Fruit fly (Drosophila melanogaster) whole organism, embryonic: ENCODE measurements around the gene CG5171.

Experiments
- ATbp ChIP-seq: fragments of 200-800 bp; sonication (Bioruptor generic); optimal IDR thresholded peaks from 2 replicates; lab custom pipeline; 2017; ENCODE audit warnings: missing biosample characterization, mild to moderate bottlenecking, missing genetic modification characterization, missing genetic modification reagents
- Asciz ChIP-seq: fragments of 200-800 bp; sonication (Bioruptor generic); optimal IDR thresholded peaks from 2 replicates; lab custom pipeline; 2017; ENCODE audit warnings: missing biosample characterization, mild to moderate bottlenecking, missing genetic modification characterization, missing genetic modification reagents
- Bdp1 ChIP-seq: fragments of 200-800 bp; sonication (Bioruptor generic); optimal IDR thresholded peaks from 3 replicates; lab custom pipeline; 2016; ENCODE audit warnings: missing biosample characterization, missing genetic modification characterization
- CG10267 ChIP-seq: fragments of 200-800 bp; sonication (Bioruptor generic); optimal IDR thresholded peaks from 2 replicates; lab custom pipeline; 2018; ENCODE audit warnings: missing biosample characterization, mild to moderate bottlenecking, missing genetic modification characterization, moderate library complexity
- CG10321 ChIP-seq: fragments of 200-800 bp; sonication (Bioruptor generic); IDR thresholded peaks from 2 replicates; pipeline ENCODE4 v1.3.6; 2022; ENCODE audit warnings: missing biosample characterization, missing genetic modification characterization
- CG11560 ChIP-seq: fragments of 200-800 bp; sonication (Bioruptor generic); IDR thresholded peaks from 3 replicates; pipeline ENCODE4 v1.3.6; 2022; ENCODE audit warnings: missing biosample characterization, missing genetic modification characterization
- CG12391 ChIP-seq: fragments of 200-800 bp; sonication (Bioruptor generic); optimal IDR thresholded peaks from 3 replicates; lab custom pipeline; 2018; ENCODE audit warnings: missing biosample characterization, mild to moderate bottlenecking, missing genetic modification characterization, moderate library complexity
- CG12942 ChIP-seq: fragments of 200-800 bp; sonication (Bioruptor generic); optimal IDR thresholded peaks from 3 replicates; lab custom pipeline; 2016; ENCODE audit warnings: missing biosample characterization, missing genetic modification characterization
- CG14050 ChIP-seq: fragments of 200-800 bp; sonication (Bioruptor generic); IDR thresholded peaks from 3 replicates; pipeline ENCODE4 v1.3.6; 2022; ENCODE audit warnings: missing biosample characterization, missing genetic modification characterization
- CG1602 ChIP-seq: fragments of 200-800 bp; sonication (Bioruptor generic); optimal IDR thresholded peaks from 3 replicates; lab custom pipeline; 2016; ENCODE audit warnings: missing biosample characterization, missing genetic modification characterization
- CG17186 ChIP-seq: fragments of 200-800 bp; sonication (Bioruptor generic); optimal IDR thresholded peaks from 3 replicates; lab custom pipeline; 2017; ENCODE audit warnings: missing biosample characterization, missing genetic modification reagents, missing genetic modification characterization
- CG18011 ChIP-seq: fragments of 200-800 bp; sonication (Bioruptor generic); optimal IDR thresholded peaks from 2 replicates; lab custom pipeline; 2017; ENCODE audit warnings: missing biosample characterization, missing genetic modification characterization, mild to moderate bottlenecking, moderate library complexity, missing genotype
- CG18262 ChIP-seq: fragments of 200-800 bp; optimal IDR thresholded peaks from 3 replicates; lab custom pipeline; 2019; ENCODE audit warnings: missing biosample characterization, mild to moderate bottlenecking, missing genetic modification characterization, moderate library complexity
- CG1832 ChIP-seq: fragments of 200-800 bp; sonication (Bioruptor generic); optimal IDR thresholded peaks from 2 replicates; lab custom pipeline; 2017; ENCODE audit warnings: missing biosample characterization, mild to moderate bottlenecking, missing genetic modification characterization, inconsistent platforms
- CG2199 ChIP-seq: fragments of 200-800 bp; sonication (Bioruptor generic); IDR thresholded peaks from 3 replicates; pipeline ENCODE4 v1.3.6; 2022; ENCODE audit warnings: missing biosample characterization, missing genetic modification characterization
- CG2202 ChIP-seq: fragments of 200-800 bp; sonication (Bioruptor generic); optimal IDR thresholded peaks from 2 replicates; lab custom pipeline; 2018; ENCODE audit warnings: missing biosample characterization, mild to moderate bottlenecking, missing genetic modification characterization
- CG30431 ChIP-seq: fragments of 200-800 bp; sonication (Bioruptor generic); optimal IDR thresholded peaks from 2 replicates; lab custom pipeline; 2017; ENCODE audit warnings: missing biosample characterization, missing genetic modification characterization
- CG31388 ChIP-seq: fragments of 200-800 bp; sonication (Bioruptor generic); optimal IDR thresholded peaks from 2 replicates; lab custom pipeline; 2016; ENCODE audit warnings: missing biosample characterization, missing genetic modification characterization
- CG4282 ChIP-seq: fragments of 200-800 bp; sonication (Bioruptor generic); optimal IDR thresholded peaks from 2 replicates; lab custom pipeline; 2016; ENCODE audit warnings: missing biosample characterization, missing genetic modification characterization
- CG7839 ChIP-seq: fragments of 200-800 bp; sonication (Bioruptor generic); optimal IDR thresholded peaks from 3 replicates; lab custom pipeline; 2018; ENCODE audit warnings: missing biosample characterization, mild to moderate bottlenecking, missing genetic modification characterization, moderate library complexity
- CG7928 ChIP-seq: fragments of 200-800 bp; sonication (Bioruptor generic); optimal IDR thresholded peaks from 2 replicates; lab custom pipeline; 2017; ENCODE audit warnings: missing biosample characterization, mild to moderate bottlenecking, missing genetic modification characterization
- Dbx ChIP-seq: fragments of 200-800 bp; sonication (Bioruptor generic); IDR thresholded peaks from 3 replicates; pipeline ENCODE4 v1.3.6; 2022; ENCODE audit warnings: missing biosample characterization, missing genetic modification characterization
- Dek ChIP-seq: fragments of 200-800 bp; sonication (Bioruptor generic); optimal IDR thresholded peaks from 3 replicates; lab custom pipeline; 2019; ENCODE audit warnings: missing biosample characterization, mild to moderate bottlenecking, missing genetic modification characterization, moderate library complexity
- Dip3 ChIP-seq: fragments of 200-800 bp; sonication (Bioruptor generic); optimal IDR thresholded peaks from 3 replicates; lab custom pipeline; 2016; ENCODE audit warnings: missing biosample characterization, missing genetic modification characterization
- Doc3 ChIP-seq: fragments of 200-800 bp; sonication (Bioruptor generic); IDR thresholded peaks from 3 replicates; pipeline ENCODE4 v1.3.6; 2022; ENCODE audit warnings: missing biosample characterization, missing genetic modification characterization; ENCODE audit not compliant: partially characterized antibody
- Dp ChIP-seq: fragments of 200-800 bp; sonication (Bioruptor generic); optimal IDR thresholded peaks from 2 replicates; lab custom pipeline; 2018; ENCODE audit warnings: missing biosample characterization, mild to moderate bottlenecking, missing genetic modification characterization, moderate library complexity
- Ets65A ChIP-seq: fragments of 200-800 bp; sonication (Bioruptor generic); peaks from one replicate; lab custom pipeline; 2016; ENCODE audit warnings: missing biosample characterization, missing genetic modification characterization
- Fer1 ChIP-seq: fragments of 200-800 bp; sonication (Bioruptor generic); optimal IDR thresholded peaks from 2 replicates; lab custom pipeline; 2017; ENCODE audit warnings: missing biosample characterization, mild to moderate bottlenecking, missing genetic modification characterization
- Hmr ChIP-seq: fragments of 200-800 bp; sonication (Bioruptor generic); optimal IDR thresholded peaks from 3 replicates; lab custom pipeline; 2017; ENCODE audit warnings: mild to moderate bottlenecking, missing biosample characterization, missing genetic modification reagents, missing genetic modification characterization
- Kr ChIP-seq: fragments of 200-800 bp; sonication (Bioruptor generic); optimal IDR thresholded peaks from 2 replicates; lab custom pipeline; 2017; ENCODE audit warnings: missing biosample characterization, mild to moderate bottlenecking, missing genetic modification characterization
- Med ChIP-seq: fragments of 200-800 bp; sonication (Bioruptor generic); peaks from one replicate; lab custom pipeline; 2016; ENCODE audit warnings: missing biosample characterization, missing genetic modification characterization, mild to moderate bottlenecking, inconsistent platforms, moderate library complexity
- Mrtf ChIP-seq: fragments of 200-800 bp; sonication (Bioruptor generic); IDR thresholded peaks from 3 replicates; pipeline ENCODE4 v1.3.6; 2022; ENCODE audit warnings: missing biosample characterization, missing genetic modification characterization
- PHDP ChIP-seq: fragments of 200-800 bp; sonication (Bioruptor generic); optimal IDR thresholded peaks from 3 replicates; lab custom pipeline; 2018; ENCODE audit warnings: missing biosample characterization, mild to moderate bottlenecking, missing genetic modification characterization, moderate library complexity
- Ptx1 ChIP-seq: fragments of 200-800 bp; sonication (Bioruptor generic); IDR thresholded peaks from 2 replicates; pipeline ENCODE4 v1.3.6; 2022; ENCODE audit warnings: missing biosample characterization, missing genetic modification characterization
- chif ChIP-seq, 2 experiments: fragments of 200-800 bp; sonication (Bioruptor generic); optimal IDR thresholded peaks; 3 replicates each; lab custom pipeline; 2016; ENCODE audit warnings: missing biosample characterization in 2 of 2, missing genetic modification characterization in 2 of 2
- cwo ChIP-seq: fragments of 200-800 bp; sonication (Bioruptor generic); optimal IDR thresholded peaks from 3 replicates; lab custom pipeline; 2017; ENCODE audit warnings: missing biosample characterization, missing genetic modification characterization, mild to moderate bottlenecking, moderate library complexity, missing genetic modification reagents
- dmrt11E ChIP-seq: fragments of 200-800 bp; sonication (Bioruptor generic); optimal IDR thresholded peaks from 3 replicates; lab custom pipeline; 2018; ENCODE audit warnings: missing biosample characterization, mild to moderate bottlenecking, missing genetic modification characterization, moderate library complexity
- ems ChIP-seq: fragments of 200-800 bp; sonication (Bioruptor generic); optimal IDR thresholded peaks from 3 replicates; lab custom pipeline; 2016; ENCODE audit warnings: missing biosample characterization, missing genetic modification characterization
- eve ChIP-seq, 2 experiments: fragments of >200 bp; optimal IDR thresholded peaks; 2 replicates each; lab custom pipeline; 2017; ENCODE audit warnings: missing biosample characterization in 2 of 2, missing genetic modification characterization in 2 of 2
- gce ChIP-seq: fragments of 200-800 bp; sonication (Bioruptor generic); IDR thresholded peaks from 3 replicates; pipeline ENCODE4 v1.3.6; 2022; ENCODE audit warnings: missing biosample characterization, missing genetic modification characterization
- gt ChIP-seq: fragments of 200-800 bp; sonication (Bioruptor generic); IDR thresholded peaks from 2 replicates; pipeline ENCODE4 v1.3.6; 2022; ENCODE audit warnings: missing biosample characterization, missing genetic modification characterization
- ham ChIP-seq: fragments of 200-800 bp; sonication (Bioruptor generic); IDR thresholded peaks from 2 replicates; pipeline ENCODE4 v1.3.6; 2022; ENCODE audit warnings: missing biosample characterization, missing genetic modification characterization
- kah ChIP-seq: fragments of 200-800 bp; sonication (Bioruptor generic); optimal IDR thresholded peaks from 2 replicates; lab custom pipeline; 2018; ENCODE audit warnings: missing biosample characterization, mild to moderate bottlenecking, missing genetic modification characterization
- luna ChIP-seq: fragments of 200-800 bp; sonication (Bioruptor generic); optimal IDR thresholded peaks from 2 replicates; lab custom pipeline; 2016; ENCODE audit warnings: missing biosample characterization, missing genetic modification characterization
- maf-S ChIP-seq: fragments of 200-800 bp; sonication (Bioruptor generic); optimal IDR thresholded peaks from 2 replicates; lab custom pipeline; 2016; ENCODE audit warnings: missing biosample characterization, missing genetic modification characterization
- pfk ChIP-seq: fragments of 200-800 bp; sonication (Bioruptor generic); optimal IDR thresholded peaks from 2 replicates; lab custom pipeline; 2018; ENCODE audit warnings: missing biosample characterization, mild to moderate bottlenecking, missing genetic modification characterization, moderate library complexity
- tgo ChIP-seq: fragments of 200-800 bp; sonication (Bioruptor generic); IDR thresholded peaks from 3 replicates; pipeline ENCODE4 v1.3.6; 2022; ENCODE audit warnings: missing biosample characterization, missing genetic modification characterization
- wor ChIP-seq: fragments of 200-800 bp; sonication (Bioruptor generic); IDR thresholded peaks from 2 replicates; pipeline ENCODE4 v1.3.6; 2022; ENCODE audit warnings: missing biosample characterization, missing genetic modification characterization
- zen2 ChIP-seq: fragments of 200-800 bp; sonication (Bioruptor generic); IDR thresholded peaks from 3 replicates; pipeline ENCODE4 v1.3.6; 2022; ENCODE audit warnings: missing biosample characterization, missing genetic modification characterization; ENCODE audit not compliant: partially characterized antibody

The CG5171 gene

dm6 chr2L:7419408-7420304 is 18.5 kb downstream of the CG5171 start (continued):
- TF ChIP-seq Dek, result peak; percentile 13
- no peak for TF ChIP-seq maf-S (GFP tag; lab: Kevin White, UChicago)
- TF ChIP-seq gt, result no peak
- TF ChIP-seq CG12391 (tag; lab: Kevin White, UChicago), result peak; percentile 17
- TF ChIP-seq CG18262, result no peak
- TF ChIP-seq ems, result no peak
- TF ChIP-seq Med (GFP tag; lab: Kevin White, UChicago), result peak; percentile 81
- TF ChIP-seq Bdp1 (GFP tag; lab: Kevin White, UChicago), result no peak
- TF ChIP-seq Ptx1 (GFP tag; lab: Robert Waterston, UW), result 0 out of 2 replicates have a peak, but pooled peaks have one; percentile 34
- TF ChIP-seq kah, result no peak
- no peak for TF ChIP-seq CG2202 (tag; lab: Kevin White, UChicago)
- peak; percentile 21 for TF ChIP-seq cwo (GFP tag; lab: Kevin White, UChicago)
- TF ChIP-seq CG2199 (GFP tag; lab: Robert Waterston, UW), result 0 out of 3 replicates have a peak, but pooled peaks have one; percentile 26
- no peak for TF ChIP-seq dmrt11E (tag; lab: Kevin White, UChicago)
- no peak for TF ChIP-seq CG12942
- no peak for TF ChIP-seq CG7928 (GFP tag; lab: Kevin White, UChicago)
- no peak for TF ChIP-seq Asciz
- TF ChIP-seq zen2, result 0 out of 3 replicates have a peak, but pooled peaks have one; percentile 35
- TF ChIP-seq CG14050 (GFP tag; lab: Robert Waterston, UW), result no peak
- peak; percentile 35 for TF ChIP-seq Hmr (GFP tag; lab: Kevin White, UChicago)
- TF ChIP-seq CG7839, result peak; percentile 38
- TF ChIP-seq Dp (GFP tag; lab: Kevin White, UChicago), result no peak
- TF ChIP-seq CG4282 (GFP tag; lab: Kevin White, UChicago), result no peak
- peak; percentile 12 for TF ChIP-seq Fer1 (GFP tag; lab: Kevin White, UChicago)
- TF ChIP-seq CG17186 (GFP tag; lab: Kevin White, UChicago), result no peak
- TF ChIP-seq pfk, result no peak
- no peak for TF ChIP-seq ham (GFP tag; lab: Robert Waterston, UW)
- TF ChIP-seq wor (GFP tag; lab: Robert Waterston, UW), result no peak
- TF ChIP-seq CG10321 (GFP tag; lab: Robert Waterston, UW), result no peak
- TF ChIP-seq Doc3 (GFP tag; lab: Robert Waterston, UW), result no peak
- peak; percentile 7 for TF ChIP-seq Dip3 (GFP tag; lab: Kevin White, UChicago)
- TF ChIP-seq CG1602 (GFP tag; lab: Kevin White, UChicago), result no peak
- no peak for TF ChIP-seq CG30431
- TF ChIP-seq Ets65A (GFP tag; lab: Kevin White, UChicago), result peak; percentile 27
- TF ChIP-seq Kr (GFP tag; lab: Kevin White, UChicago), result no peak
- no peak for TF ChIP-seq eve (GFP tag; optimal IDR thresholded peaks at IDR 0.05; lab: Kevin White, UChicago)
- no peak for TF ChIP-seq luna (GFP tag; lab: Kevin White, UChicago)
- TF ChIP-seq ATbp, result no peak
- TF ChIP-seq chif (GFP tag; optimal IDR thresholded peaks at IDR 0.05; lab: Kevin White, UChicago), result no peak
- no peak for TF ChIP-seq tgo (GFP tag; lab: Robert Waterston, UW)
- no peak for TF ChIP-seq Mrtf (GFP tag; lab: Robert Waterston, UW)
- TF ChIP-seq CG1832 (GFP tag; lab: Kevin White, UChicago), result peak; percentile 61
- no peak for TF ChIP-seq CG11560 (tag; lab: Robert Waterston, UW)
- peak; percentile 36 for TF ChIP-seq PHDP (tag; lab: Kevin White, UChicago)
- no peak for TF ChIP-seq gce (GFP tag; lab: Robert Waterston, UW)
- no peak for TF ChIP-seq CG18011 (GFP tag; lab: Kevin White, UChicago)
- no peak for TF ChIP-seq Dbx (GFP tag; lab: Robert Waterston, UW)
- TF ChIP-seq CG31388, result no peak
- peak; percentile 0 for TF ChIP-seq CG10267
